Fruit fly (Drosophila melanogaster): ENCODE measurements around the gene Qsox3.

Gene Qsox3

dm6 chr3R:21913447-21913846 is 1.8 kb downstream of the Qsox3 start, which contains the start of gene Qsox2:
Gene Qsox2, plus strand, starts transcription at chr3R:21913747.
- no peak for TF ChIP-seq noc (tag; optimal IDR thresholded peaks at IDR 0.05)

dm6 chr3R:21916987-21917386 is 5.4 kb downstream of the Qsox3 start:
- no peak for TF ChIP-seq noc (tag; optimal IDR thresholded peaks at IDR 0.05)

dm6 chr3R:21920495-21920894 is 8.9 kb downstream of the Qsox3 start:
- no peak for TF ChIP-seq noc (tag; optimal IDR thresholded peaks at IDR 0.05)

- TF ChIP-seq noc (tag; optimal IDR thresholded peaks at IDR 0.05), result no peak
Observed at dm6 chr3R:21921363-21922208, 10.0 kb downstream of the Qsox3 start.

dm6 chr3R:21922244-21922643 is 10.6 kb downstream of the Qsox3 start:
- TF ChIP-seq noc (tag; optimal IDR thresholded peaks at IDR 0.05), result no peak

dm6 chr3R:21922674-21923323 is 11.2 kb downstream of the Qsox3 start:
- TF ChIP-seq noc (tag; optimal IDR thresholded peaks at IDR 0.05), result no peak

dm6 chr3R:21923742-21924141 is 12.1 kb downstream of the Qsox3 start:
- TF ChIP-seq noc (tag; optimal IDR thresholded peaks at IDR 0.05), result no peak

- TF ChIP-seq noc (tag; optimal IDR thresholded peaks at IDR 0.05), result no peak
Observed at dm6 chr3R:21928214-21928613, 16.6 kb downstream of the Qsox3 start.

dm6 chr3R:21931346-21931745 is 19.7 kb downstream of the Qsox3 start:
- no peak for TF ChIP-seq noc (tag; optimal IDR thresholded peaks at IDR 0.05)

dm6 chr3R:21933952-21934351 is 22.3 kb downstream of the Qsox3 start:
- TF ChIP-seq noc (tag; optimal IDR thresholded peaks at IDR 0.05), result no peak

- TF ChIP-seq noc (tag; optimal IDR thresholded peaks at IDR 0.05), result no peak
Observed at dm6 chr3R:21935191-21935590, 23.6 kb downstream of the Qsox3 start.

dm6 chr3R:21937075-21937950 is 25.7 kb downstream of the Qsox3 start:
- no peak for TF ChIP-seq noc (tag; optimal IDR thresholded peaks at IDR 0.05)

- TF ChIP-seq noc (tag; optimal IDR thresholded peaks at IDR 0.05), result no peak
Observed at dm6 chr3R:21937951-21938286, 26.3 kb downstream of the Qsox3 start.

dm6 chr3R:21938464-21939095 is 27.0 kb downstream of the Qsox3 start:
- no peak for TF ChIP-seq noc (tag; optimal IDR thresholded peaks at IDR 0.05)

dm6 chr3R:21939110-21939509 is 27.5 kb downstream of the Qsox3 start:
- TF ChIP-seq noc (tag; optimal IDR thresholded peaks at IDR 0.05), result no peak

- TF ChIP-seq noc (tag; optimal IDR thresholded peaks at IDR 0.05), result no peak
Observed at dm6 chr3R:21940172-21940571, 28.6 kb downstream of the Qsox3 start.

All from whole organism, larva.